Worm (Caenorhabditis elegans) whole organism, midembryonic: ENCODE measurements around the gene fbxa-128.
A peak's percentile ranks its signal among the peaks of the same experiment; 100 is the strongest.

Source experiments
- T22C8.4 ChIP-seq: fragments of 200-800 bp; sonication (Bioruptor generic); IDR thresholded peaks from 2 replicates; pipeline ENCODE4 v1.3.6; 2022; ENCODE audit warnings: missing genetic modification characterization, missing compliant biosample characterization
- flt-1 ChIP-seq: fragments of 200-800 bp; sonication (Bioruptor generic); IDR thresholded peaks from 2 replicates; pipeline ENCODE4 v1.3.6; 2022; ENCODE audit warnings: missing genetic modification characterization, missing compliant biosample characterization
- klf-2 ChIP-seq: fragments of 200-800 bp; sonication (Bioruptor generic); conservative IDR thresholded peaks from 2 replicates; pipeline ENCODE4 v1.3.6; 2022; ENCODE audit warnings: missing genetic modification reagents, missing genetic modification characterization, missing compliant biosample characterization
- med-1 ChIP-seq: sonication (generic microtip); optimal IDR thresholded peaks from 2 replicates; lab custom pipeline; 2017; ENCODE audit warnings: missing genetic modification characterization, mild to moderate bottlenecking, missing compliant biosample characterization, antibody characterized with exemption, missing genetic modification reagents; ENCODE audit not compliant: insufficient read depth
- ref-1 ChIP-seq: fragments of 200-800 bp; sonication (Bioruptor generic); conservative IDR thresholded peaks from 2 replicates; pipeline ENCODE4 v1.3.6; 2022; ENCODE audit warnings: missing genetic modification reagents, missing genetic modification characterization, missing compliant biosample characterization

ce11 chrIII:11112718-11113117 lies 26.2 kb downstream of the fbxa-128 start:
- TF ChIP-seq med-1 (GFP tag; lab: Kevin White, UChicago): no peak
- no peak for TF ChIP-seq T22C8.4 (GFP tag; lab: Robert Waterston, UW)
- TF ChIP-seq flt-1 (GFP tag; lab: Robert Waterston, UW): no peak
- TF ChIP-seq ref-1: no peak
- 0 out of 2 replicates have a peak, but pooled peaks have one; percentile 13 for TF ChIP-seq klf-2
